Worm (Caenorhabditis elegans) whole organism, L4 larva: Measurements from ENCODE around the gene C17H11.1.
A peak's percentile ranks its signal among the peaks of the same experiment; 100 is the strongest.

ENCODE experiments used
- F37D6.2 ChIP-seq: sonication (generic microtip); optimal IDR thresholded peaks from 2 replicates; lab custom pipeline; 2016; ENCODE audit warnings: mild to moderate bottlenecking, missing genetic modification characterization, missing compliant biosample characterization
- F44E2.7 ChIP-seq: fragments of 200-800 bp; sonication (Bioruptor generic); IDR thresholded peaks from 2 replicates; pipeline ENCODE4 v2.1.2; 2022; ENCODE audit warnings: missing genetic modification characterization, missing compliant biosample characterization
- F49E8.2 ChIP-seq: sonication (generic microtip); optimal IDR thresholded peaks from 2 replicates; lab custom pipeline; 2016; ENCODE audit warnings: missing compliant biosample characterization, mild to moderate bottlenecking, missing genetic modification characterization, borderline replicate concordance
- T20F7.1 ChIP-seq: fragments of 200-800 bp; sonication (Bioruptor generic); optimal IDR thresholded peaks from 2 replicates; lab custom pipeline; 2018; ENCODE audit warnings: mild to moderate bottlenecking, missing genetic modification characterization, missing compliant biosample characterization
- T26A8.4 ChIP-seq: fragments of 200-800 bp; sonication (Bioruptor generic); IDR thresholded peaks from 2 replicates; pipeline ENCODE4 v1.3.6; 2022; ENCODE audit warnings: missing genetic modification characterization, missing compliant biosample characterization
- arid-1 ChIP-seq: fragments of 200-800 bp; sonication (Bioruptor generic); conservative IDR thresholded peaks from 2 replicates; pipeline ENCODE4 v1.3.6; 2022; ENCODE audit warnings: missing genetic modification reagents, missing genetic modification characterization, missing compliant biosample characterization
- ceh-82 ChIP-seq: sonication (generic microtip); optimal IDR thresholded peaks from 2 replicates; lab custom pipeline; 2017; ENCODE audit warnings: missing biosample characterization, missing genetic modification characterization
- ctbp-1 ChIP-seq: fragments of 200-800 bp; sonication (Bioruptor generic); IDR thresholded peaks from 2 replicates; pipeline ENCODE4 v1.3.6; 2022; ENCODE audit warnings: missing genetic modification reagents, missing genetic modification characterization, missing compliant biosample characterization
- daf-16 ChIP-seq, 3 experiments: sonication (generic microtip); optimal IDR thresholded peaks; 2 replicates each; lab custom pipeline; 2016 to 2017; ENCODE audit warnings: missing genetic modification characterization in 3 of 3, missing genetic modification reagents in 3 of 3, mild to moderate bottlenecking in 2 of 3, missing compliant biosample characterization in 2 of 3, missing biosample characterization in 1 of 3, moderate library complexity in 1 of 3
- daf-8 ChIP-seq: fragments of 200-800 bp; sonication (Bioruptor generic); IDR thresholded peaks from 2 replicates; pipeline ENCODE4 v1.3.6; 2022; ENCODE audit warnings: missing genetic modification characterization, missing compliant biosample characterization
- dmd-6 ChIP-seq: fragments of 200-800 bp; sonication (Bioruptor generic); IDR thresholded peaks from 2 replicates; pipeline ENCODE4 v1.3.6; 2022; ENCODE audit warnings: missing genetic modification reagents, missing genetic modification characterization, missing compliant biosample characterization
- dmd-8 ChIP-seq: fragments of 200-800 bp; sonication (Bioruptor generic); IDR thresholded peaks from 2 replicates; pipeline ENCODE4 v1.3.6; 2022; ENCODE audit warnings: missing genetic modification characterization, missing compliant biosample characterization
- dmd-9 ChIP-seq: fragments of 200-800 bp; sonication (Bioruptor generic); IDR thresholded peaks from 2 replicates; pipeline ENCODE4 v1.3.6; 2022; ENCODE audit warnings: missing genetic modification reagents, missing genetic modification characterization, missing compliant biosample characterization
- dpl-1 ChIP-seq: fragments of 150-350 bp; optimal IDR thresholded peaks from 2 replicates; lab custom pipeline; 2014; ENCODE audit warnings: missing biosample characterization, missing genetic modification reagents, missing genetic modification characterization
- egl-27 ChIP-seq: sonication (generic microtip); optimal IDR thresholded peaks from 3 replicates; lab custom pipeline; 2017; ENCODE audit warnings: missing biosample characterization, missing genetic modification reagents, missing genetic modification characterization
- hlh-11 ChIP-seq: fragments of 200-800 bp; sonication (Bioruptor generic); optimal IDR thresholded peaks from 2 replicates; lab custom pipeline; 2018; ENCODE audit warnings: mild to moderate bottlenecking, missing genetic modification characterization, missing compliant biosample characterization
- hlh-30 ChIP-seq: sonication (generic microtip); optimal IDR thresholded peaks from 2 replicates; lab custom pipeline; 2017; ENCODE audit warnings: antibody characterized with exemption, mild to moderate bottlenecking, missing genetic modification characterization, missing compliant biosample characterization; ENCODE audit not compliant: insufficient read depth
- lin-1 ChIP-seq: fragments of 200-800 bp; sonication (Bioruptor generic); IDR thresholded peaks from 2 replicates; pipeline ENCODE4 v1.3.6; 2022; ENCODE audit warnings: missing genetic modification reagents, missing genetic modification characterization, missing compliant biosample characterization
- lin-29 ChIP-seq: fragments of 200-800 bp; sonication (Bioruptor generic); IDR thresholded peaks from 2 replicates; pipeline ENCODE4 v1.3.6; 2022; ENCODE audit warnings: missing genetic modification reagents, missing genetic modification characterization, missing compliant biosample characterization
- lin-38 ChIP-seq: fragments of 200-800 bp; sonication (Bioruptor generic); IDR thresholded peaks from 2 replicates; pipeline ENCODE4 v1.3.6; 2022; ENCODE audit warnings: missing genetic modification reagents, missing genetic modification characterization, missing compliant biosample characterization
- lin-39 ChIP-seq: fragments of 150-350 bp; optimal IDR thresholded peaks from 2 replicates; lab custom pipeline; 2014; ENCODE audit warnings: missing biosample characterization, missing genetic modification reagents, missing genetic modification characterization
- lsy-2 ChIP-seq, 2 experiments: fragments of 150-350 bp in 1 of 2; sonication (generic microtip) in 1 of 2; optimal IDR thresholded peaks; 2 replicates each; lab custom pipeline; 2014 to 2017; ENCODE audit warnings: missing biosample characterization in 2 of 2, missing genetic modification characterization in 2 of 2
- madf-9 ChIP-seq: fragments of 200-800 bp; sonication (Bioruptor generic); conservative IDR thresholded peaks from 2 replicates; pipeline ENCODE4 v1.3.6; 2022; ENCODE audit warnings: missing genetic modification reagents, missing genetic modification characterization, missing compliant biosample characterization
- mdl-1 ChIP-seq, 2 experiments: fragments of 150-350 bp in 1 of 2; sonication (generic microtip) in 1 of 2; optimal IDR thresholded peaks; 2 replicates each; lab custom pipeline; 2014 to 2017; ENCODE audit warnings: missing biosample characterization in 2 of 2, missing genetic modification characterization in 2 of 2
- mes-2 ChIP-seq: sonication (generic microtip); optimal IDR thresholded peaks from 2 replicates; lab custom pipeline; 2016; ENCODE audit warnings: missing genotype, mild to moderate bottlenecking, missing genetic modification characterization, missing compliant biosample characterization; ENCODE audit not compliant: poor library complexity, severe bottlenecking
- nhr-10 ChIP-seq: fragments of 150-350 bp; optimal IDR thresholded peaks from 2 replicates; lab custom pipeline; 2014; ENCODE audit warnings: missing biosample characterization, missing genetic modification characterization
- nhr-102 ChIP-seq: sonication (generic microtip); optimal IDR thresholded peaks from 2 replicates; lab custom pipeline; 2016; ENCODE audit warnings: mild to moderate bottlenecking, missing genetic modification characterization, moderate library complexity, missing compliant biosample characterization
- nhr-111 ChIP-seq: fragments of 200-800 bp; sonication (Bioruptor generic); optimal IDR thresholded peaks from 2 replicates; lab custom pipeline; 2018; ENCODE audit warnings: mild to moderate bottlenecking, missing genetic modification characterization, missing compliant biosample characterization
- nhr-237 ChIP-seq: sonication (generic microtip); optimal IDR thresholded peaks from 2 replicates; lab custom pipeline; 2017; ENCODE audit warnings: missing biosample characterization, missing genetic modification characterization
- nhr-28 ChIP-seq: fragments of 150-350 bp; optimal IDR thresholded peaks from 2 replicates; lab custom pipeline; 2014; ENCODE audit warnings: missing biosample characterization, missing genetic modification characterization
- nhr-41 ChIP-seq: fragments of 200-800 bp; sonication (Bioruptor generic); IDR thresholded peaks from 2 replicates; pipeline ENCODE4 v1.3.6; 2022; ENCODE audit warnings: missing genetic modification reagents, missing genetic modification characterization, missing compliant biosample characterization
- nhr-42 ChIP-seq: fragments of 200-800 bp; sonication (Bioruptor generic); IDR thresholded peaks from 2 replicates; pipeline ENCODE4 v1.3.6; 2022; ENCODE audit warnings: missing genetic modification characterization, missing compliant biosample characterization
- nhr-48 ChIP-seq: sonication (generic microtip); optimal IDR thresholded peaks from 2 replicates; lab custom pipeline; 2016; ENCODE audit warnings: mild to moderate bottlenecking, missing genetic modification characterization, missing compliant biosample characterization
- nhr-77 ChIP-seq: fragments of 150-350 bp; optimal IDR thresholded peaks from 2 replicates; lab custom pipeline; 2014; ENCODE audit warnings: missing biosample characterization, missing genetic modification characterization
- pha-4 ChIP-seq, 2 experiments: fragments of 150-350 bp in 1 of 2; fragments of 200-800 bp in 1 of 2; sonication (Bioruptor generic) in 1 of 2; IDR thresholded peaks in 1 of 2; optimal IDR thresholded peaks in 1 of 2; 2 replicates each; pipeline versions ENCODE4 v1.3.6 to Lab custom; 2014 to 2022; ENCODE audit warnings: missing genetic modification characterization in 2 of 2, missing genetic modification reagents in 2 of 2, missing biosample characterization in 1 of 2, missing compliant biosample characterization in 1 of 2
- rbr-2 ChIP-seq: sonication (generic microtip); optimal IDR thresholded peaks from 2 replicates; lab custom pipeline; 2016; ENCODE audit warnings: missing genotype, missing genetic modification characterization, missing compliant biosample characterization
- set-16 ChIP-seq: fragments of 200-800 bp; sonication (Bioruptor generic); IDR thresholded peaks from 2 replicates; pipeline ENCODE4 v1.3.6; 2022; ENCODE audit warnings: missing genetic modification reagents, missing genetic modification characterization, missing compliant biosample characterization
- skn-1 ChIP-seq: fragments of 150-350 bp; optimal IDR thresholded peaks from 2 replicates; lab custom pipeline; 2014; ENCODE audit warnings: missing biosample characterization, missing genetic modification characterization
- snpc-4 ChIP-seq: fragments of 150-350 bp; optimal IDR thresholded peaks from 2 replicates; lab custom pipeline; 2014; ENCODE audit warnings: missing biosample characterization, missing genetic modification characterization
- tag-97 ChIP-seq: fragments of 200-800 bp; sonication (Bioruptor generic); IDR thresholded peaks from 2 replicates; pipeline ENCODE4 v1.3.6; 2022; ENCODE audit warnings: missing genetic modification characterization, missing compliant biosample characterization
- unc-130 ChIP-seq: sonication (generic microtip); optimal IDR thresholded peaks from 2 replicates; lab custom pipeline; 2016; ENCODE audit warnings: missing genetic modification reagents, missing genetic modification characterization, missing compliant biosample characterization
- unc-62 ChIP-seq, 3 experiments: fragments of 150-350 bp in 1 of 3; sonication (generic microtip); optimal IDR thresholded peaks in 2 of 3; peaks in 1 of 3; 1 replicate in 1 of 3; 2 replicates in 2 of 3; lab custom pipeline; 2014 to 2017; ENCODE audit warnings: missing biosample characterization in 3 of 3, missing genetic modification characterization in 3 of 3, missing genetic modification reagents in 3 of 3, missing genotype in 1 of 3
- zag-1 ChIP-seq: fragments of 150-350 bp; optimal IDR thresholded peaks from 2 replicates; lab custom pipeline; 2014; ENCODE audit warnings: missing biosample characterization, missing genetic modification characterization
- zfp-3 ChIP-seq: fragments of 200-800 bp; sonication (Bioruptor generic); conservative IDR thresholded peaks from 2 replicates; pipeline ENCODE4 v1.3.6; 2022; ENCODE audit warnings: missing genetic modification reagents, missing genetic modification characterization, missing compliant biosample characterization
- zip-2 ChIP-seq: fragments of 150-350 bp; optimal IDR thresholded peaks from 2 replicates; lab custom pipeline; 2014; ENCODE audit warnings: missing biosample characterization, missing genetic modification characterization
- ztf-11 ChIP-seq: fragments of 150-350 bp; optimal IDR thresholded peaks from 2 replicates; lab custom pipeline; 2014; ENCODE audit warnings: missing biosample characterization, missing genetic modification characterization
- ztf-7 ChIP-seq: fragments of 150-350 bp; optimal IDR thresholded peaks from 2 replicates; lab custom pipeline; 2014; ENCODE audit warnings: missing biosample characterization, missing genetic modification characterization

C17H11.1 gene

ce11 chrX:8156502-8156901, 17.2 kb upstream of the C17H11.1 start (continued):
- TF ChIP-seq F44E2.7 (GFP tag; lab: Robert Waterston, UW) (no peak), T20F7.1 (GFP tag; lab: Kevin White, UChicago) (no peak), zfp-3 (GFP tag; lab: Robert Waterston, UW) (0 out of 2 replicates have a peak, but pooled peaks have one; percentile 41), nhr-42 (GFP tag; lab: Robert Waterston, UW) (0 out of 2 replicates have a peak, but pooled peaks have one; percentile 8), unc-62 (GFP tag; optimal IDR thresholded peaks at IDR 0.05 in 1 of 2; lab: Kevin White, UChicago) (no peak), unc-62 (tag; optimal IDR thresholded peaks at IDR 0.05; lab: Kevin White, UChicago) (no peak), dpl-1 (GFP tag; lab: Kevin White, UChicago) (no peak), zip-2 (tag; lab: Kevin White, UChicago) (no peak), unc-130 (GFP tag; lab: Kevin White, UChicago) (no peak), rbr-2 (tag; lab: Kevin White, UChicago) (no peak), nhr-41 (0 out of 2 replicates have a peak, but pooled peaks have one; percentile 9), daf-16 (GFP tag; optimal IDR thresholded peaks at IDR 0.05; lab: Kevin White, UChicago) (no peak), daf-16 (tag; optimal IDR thresholded peaks at IDR 0.05; lab: Kevin White, UChicago) (peak; percentile 34), pha-4 (GFP tag; IDR thresholded peaks at IDR 0.05; lab: Robert Waterston, UW) (peak; percentile 71; the same call in 1 of the 2 replicates), pha-4 (tag; optimal IDR thresholded peaks at IDR 0.05; lab: Kevin White, UChicago) (no peak), nhr-48 (tag; lab: Kevin White, UChicago) (no peak), skn-1 (no peak), dmd-8 (0 out of 2 replicates have a peak, but pooled peaks have one; percentile 60), lin-38 (peak; percentile 50), ztf-7 (peak; percentile 9), mes-2 (peak; percentile 72)

DNA sequence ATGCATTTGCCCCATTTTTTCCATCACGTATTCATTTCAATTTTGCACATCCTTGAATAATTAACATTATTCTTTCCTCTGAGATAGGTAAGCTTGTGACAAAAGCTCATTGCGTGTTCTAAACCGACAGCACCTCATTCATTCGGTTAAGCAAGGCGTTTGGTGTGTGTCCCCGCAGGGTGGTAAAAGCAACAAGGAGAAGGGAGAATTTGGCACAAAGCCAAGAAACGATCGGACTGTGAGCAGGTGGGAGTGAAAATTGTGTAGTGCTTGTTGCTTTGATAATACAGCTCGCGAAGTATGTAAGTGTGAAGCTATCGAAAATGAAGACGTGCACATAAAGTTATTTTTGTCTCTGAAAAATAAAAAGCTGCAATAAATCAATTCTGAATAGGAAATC, 16.6 kb upstream of the C17H11.1 start:
- no peak for TF ChIP-seq ctbp-1 (GFP tag; lab: Robert Waterston, UW)
- peak in 1 of 2 experiments; percentile 51 for TF ChIP-seq unc-62 (GFP tag; optimal IDR thresholded peaks at IDR 0.05 in 1 of 2; lab: Kevin White, UChicago)
- no peak for TF ChIP-seq unc-62 (tag; optimal IDR thresholded peaks at IDR 0.05; lab: Kevin White, UChicago)
- no peak for TF ChIP-seq lin-39 (tag; lab: Kevin White, UChicago)
- TF ChIP-seq lsy-2 (tag; optimal IDR thresholded peaks at IDR 0.05; lab: Kevin White, UChicago): peak; percentile 20 to 57
- TF ChIP-seq daf-8 (GFP tag; lab: Robert Waterston, UW): no peak
- TF ChIP-seq nhr-77: no peak
- no peak for TF ChIP-seq F49E8.2 (tag; lab: Kevin White, UChicago)
- no peak for TF ChIP-seq F44E2.7 (GFP tag; lab: Robert Waterston, UW)
- no peak for TF ChIP-seq set-16
- TF ChIP-seq nhr-10 (tag; lab: Kevin White, UChicago): no peak
- TF ChIP-seq nhr-42 (GFP tag; lab: Robert Waterston, UW): no peak
- TF ChIP-seq unc-130 (GFP tag; lab: Kevin White, UChicago): no peak
- peak; percentile 61 for TF ChIP-seq mes-2
- TF ChIP-seq nhr-111 (GFP tag; lab: Kevin White, UChicago): no peak
- peak; percentile 27; the same call in 1 of the 2 replicates for TF ChIP-seq dmd-6 (GFP tag; lab: Robert Waterston, UW)
- TF ChIP-seq skn-1: no peak
- no peak for TF ChIP-seq lin-1
- no peak for TF ChIP-seq nhr-237 (tag; lab: Kevin White, UChicago)
- peak; percentile 24 for TF ChIP-seq nhr-102
- TF ChIP-seq zag-1 (tag; lab: Kevin White, UChicago): no peak
- no peak for TF ChIP-seq mdl-1 (tag; optimal IDR thresholded peaks at IDR 0.05; lab: Kevin White, UChicago)
- TF ChIP-seq F37D6.2: no peak
- TF ChIP-seq hlh-11 (tag; lab: Kevin White, UChicago): peak; percentile 55
- TF ChIP-seq snpc-4: no peak
- no peak for TF ChIP-seq dmd-9 (GFP tag; lab: Robert Waterston, UW)
- TF ChIP-seq hlh-30: peak; percentile 38
- 0 out of 2 replicates have a peak, but pooled peaks have one; percentile 21 for TF ChIP-seq madf-9
- TF ChIP-seq arid-1 (GFP tag; lab: Robert Waterston, UW): no peak
- TF ChIP-seq tag-97 (GFP tag; lab: Robert Waterston, UW): no peak
- no peak for TF ChIP-seq lin-29 (GFP tag; lab: Robert Waterston, UW)
- peak; percentile 53 for TF ChIP-seq rbr-2 (tag; lab: Kevin White, UChicago)
- no peak for TF ChIP-seq nhr-28 (tag; lab: Kevin White, UChicago)
- TF ChIP-seq egl-27 (tag; lab: Kevin White, UChicago): no peak
- TF ChIP-seq ceh-82: no peak
- no peak for TF ChIP-seq ztf-11 (tag; lab: Kevin White, UChicago)
- no peak for TF ChIP-seq T26A8.4 (GFP tag; lab: Robert Waterston, UW)
